Fruit fly (Drosophila melanogaster): ENCODE results near the gene MED6.

DNA sequence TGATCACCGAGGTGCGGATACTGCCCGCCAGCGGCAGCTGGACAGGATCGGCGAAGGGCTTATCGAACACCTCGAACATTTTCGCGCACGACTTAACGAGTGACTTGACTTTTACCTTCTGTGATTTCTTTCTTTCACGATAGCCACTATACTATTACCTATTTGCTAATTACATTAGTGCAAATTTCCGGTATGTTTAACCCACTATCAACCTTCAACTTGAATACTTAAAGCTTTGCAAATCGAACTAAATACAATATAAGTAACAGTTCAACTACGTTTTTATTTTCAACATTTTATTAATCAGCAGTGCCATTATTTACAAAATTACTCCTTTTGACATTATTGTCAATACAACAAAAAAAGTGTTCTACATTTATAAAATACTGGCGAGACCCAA is 48.1 kb upstream of the MED6 start, which contains the start of gene CG16904:
- TF ChIP-seq dpn (GFP tag; optimal IDR thresholded peaks at IDR 0.05) (no peak), ems (GFP tag; optimal IDR thresholded peaks at IDR 0.05) (no peak)
